Fruit fly (Drosophila melanogaster): Measurements from ENCODE around the gene RpS2.

RpS2 gene

dm6 chr2L:9894871-9895364, 2.4 kb downstream of the RpS2 start, which contains the start of gene Bka:
TSS of gene Bka (plus strand) at chr2L:9895287.
- TF ChIP-seq bab1 (GFP tag; optimal IDR thresholded peaks at IDR 0.05): peak; percentile 83
- peak; percentile 33 for TF ChIP-seq CG1620 (GFP tag; optimal IDR thresholded peaks at IDR 0.05)
- TF ChIP-seq CG11617 (GFP tag; optimal IDR thresholded peaks at IDR 0.05): peak; percentile 87
- TF ChIP-seq CG14711 (tag; optimal IDR thresholded peaks at IDR 0.05): peak; percentile 71
- peak; percentile 38 for TF ChIP-seq CG7045 (GFP tag; optimal IDR thresholded peaks at IDR 0.05)
- peak; percentile 73 for TF ChIP-seq tj (GFP tag; optimal IDR thresholded peaks at IDR 0.05)
- TF ChIP-seq CG12768 (GFP tag; optimal IDR thresholded peaks at IDR 0.05): no peak
- peak; percentile 19 for TF ChIP-seq cic (GFP tag; optimal IDR thresholded peaks at IDR 0.05)
- TF ChIP-seq pad (GFP tag; optimal IDR thresholded peaks at IDR 0.05): peak; percentile 48
- TF ChIP-seq cnc (optimal IDR thresholded peaks at IDR 0.05): no peak
- TF ChIP-seq Mnt (GFP tag; optimal IDR thresholded peaks at IDR 0.05): peak; percentile 100
- TF ChIP-seq toe (GFP tag; optimal IDR thresholded peaks at IDR 0.05): no peak
- peak; percentile 44 for TF ChIP-seq Hr96 (GFP tag; optimal IDR thresholded peaks at IDR 0.05)
- peak; percentile 71 for TF ChIP-seq CG33017 (tag; optimal IDR thresholded peaks at IDR 0.05)
- no peak for TF ChIP-seq Clk (GFP tag; optimal IDR thresholded peaks at IDR 0.05)
- TF ChIP-seq CG7101 (tag; optimal IDR thresholded peaks at IDR 0.05): peak; percentile 81
- TF ChIP-seq Crg-1 (GFP tag; optimal IDR thresholded peaks at IDR 0.05): peak; percentile 69
- no peak for TF ChIP-seq CG5204 (GFP tag; optimal IDR thresholded peaks at IDR 0.05)
- peak; percentile 18 for TF ChIP-seq ovo (GFP tag; optimal IDR thresholded peaks at IDR 0.05)
- no peak for TF ChIP-seq kay (GFP tag; ENCODE audit: borderline replicate concordance)

dm6 chr2L:9894193-9894592, 3.2 kb downstream of the RpS2 start:
- TF ChIP-seq cic (GFP tag; optimal IDR thresholded peaks at IDR 0.05): no peak
- TF ChIP-seq CG5204 (GFP tag; optimal IDR thresholded peaks at IDR 0.05): no peak
- no peak for TF ChIP-seq CG12768 (GFP tag; optimal IDR thresholded peaks at IDR 0.05)
- TF ChIP-seq Clk (GFP tag; optimal IDR thresholded peaks at IDR 0.05): no peak
- TF ChIP-seq cnc (optimal IDR thresholded peaks at IDR 0.05): no peak
- no peak for TF ChIP-seq CG11617 (GFP tag; optimal IDR thresholded peaks at IDR 0.05)
- TF ChIP-seq CG14711 (tag; optimal IDR thresholded peaks at IDR 0.05): no peak
- TF ChIP-seq Hr96 (GFP tag; optimal IDR thresholded peaks at IDR 0.05): no peak

dm6 chr2L:9893183-9893582, 4.2 kb downstream of the RpS2 start, which contains the start of gene mtDNA-helicase:
TSS of gene mtDNA-helicase (minus strand) at chr2L:9893446.
- TF ChIP-seq cic (GFP tag; optimal IDR thresholded peaks at IDR 0.05) (no peak), bab1 (GFP tag; optimal IDR thresholded peaks at IDR 0.05) (peak; percentile 13), cnc (optimal IDR thresholded peaks at IDR 0.05) (no peak), toe (GFP tag; optimal IDR thresholded peaks at IDR 0.05) (no peak), CG12768 (GFP tag; optimal IDR thresholded peaks at IDR 0.05) (no peak), Mnt (GFP tag; optimal IDR thresholded peaks at IDR 0.05) (peak; percentile 80), Clk (GFP tag; optimal IDR thresholded peaks at IDR 0.05) (no peak), Crg-1 (GFP tag; optimal IDR thresholded peaks at IDR 0.05) (peak; percentile 9), Hr96 (GFP tag; optimal IDR thresholded peaks at IDR 0.05) (no peak), CG11617 (GFP tag; optimal IDR thresholded peaks at IDR 0.05) (no peak)

dm6 chr2L:9890576-9890975, 6.8 kb downstream of the RpS2 start, which contains the start of the genes CG34183 and CG4537:
TSS of gene CG34183 (minus strand) at chr2L:9890772.
TSS of gene CG4537 (plus strand) at chr2L:9890885.
- TF ChIP-seq bab1 (GFP tag; optimal IDR thresholded peaks at IDR 0.05): peak; percentile 35
- TF ChIP-seq Hr96 (GFP tag; optimal IDR thresholded peaks at IDR 0.05): no peak
- TF ChIP-seq CG1620 (GFP tag; optimal IDR thresholded peaks at IDR 0.05): peak; percentile 34
- TF ChIP-seq ovo (GFP tag; optimal IDR thresholded peaks at IDR 0.05): no peak
- TF ChIP-seq CG7101 (tag; optimal IDR thresholded peaks at IDR 0.05): peak; percentile 5
- no peak for TF ChIP-seq CG12768 (GFP tag; optimal IDR thresholded peaks at IDR 0.05)
- peak; percentile 49 for TF ChIP-seq Mnt (GFP tag; optimal IDR thresholded peaks at IDR 0.05)
- no peak for TF ChIP-seq pad (GFP tag; optimal IDR thresholded peaks at IDR 0.05)

DNA sequence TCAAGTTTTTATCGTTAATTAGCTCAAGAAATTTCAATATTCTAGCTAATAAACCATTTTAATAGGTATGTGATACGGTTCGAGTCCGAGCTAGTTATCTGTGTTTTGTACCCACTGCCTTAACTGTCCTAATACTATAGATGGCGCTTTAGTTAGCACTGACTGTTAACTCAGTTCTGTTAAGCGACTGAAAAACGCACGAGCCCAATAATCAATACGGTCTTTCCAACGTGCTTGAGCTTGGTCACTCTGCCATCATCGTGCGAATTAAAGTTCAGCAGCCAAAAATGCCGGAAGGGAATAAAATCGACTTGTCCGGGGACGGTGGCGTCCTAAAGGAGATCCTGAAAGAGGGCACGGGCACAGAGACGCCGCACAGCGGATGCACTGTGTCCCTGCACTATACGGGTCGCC, 9.5 kb downstream of the RpS2 start, which contains the start of gene Fkbp59:
Gene Fkbp59 (plus strand): TSS at position 150 of the 414 bp plus-strand sequence.
- peak; percentile 8 for TF ChIP-seq CG1620 (GFP tag; optimal IDR thresholded peaks at IDR 0.05)
- TF ChIP-seq ovo (GFP tag; optimal IDR thresholded peaks at IDR 0.05): peak; percentile 5
- no peak for TF ChIP-seq pad (GFP tag; optimal IDR thresholded peaks at IDR 0.05)
- peak; percentile 23 for TF ChIP-seq bab1 (GFP tag; optimal IDR thresholded peaks at IDR 0.05)
- peak; percentile 10 for TF ChIP-seq CG7101 (tag; optimal IDR thresholded peaks at IDR 0.05)
- TF ChIP-seq cic (GFP tag; optimal IDR thresholded peaks at IDR 0.05): no peak
- TF ChIP-seq CG33017 (tag; optimal IDR thresholded peaks at IDR 0.05): peak; percentile 25
- TF ChIP-seq Mnt (GFP tag; optimal IDR thresholded peaks at IDR 0.05): peak; percentile 80

- TF ChIP-seq Crg-1 (GFP tag; optimal IDR thresholded peaks at IDR 0.05) (no peak), CG12768 (GFP tag; optimal IDR thresholded peaks at IDR 0.05) (no peak), ovo (GFP tag; optimal IDR thresholded peaks at IDR 0.05) (no peak), Clk (GFP tag; optimal IDR thresholded peaks at IDR 0.05) (no peak), toe (GFP tag; optimal IDR thresholded peaks at IDR 0.05) (no peak), CG5204 (GFP tag; optimal IDR thresholded peaks at IDR 0.05) (no peak), CG11617 (GFP tag; optimal IDR thresholded peaks at IDR 0.05) (no peak), cnc (optimal IDR thresholded peaks at IDR 0.05) (no peak), Hr96 (GFP tag; optimal IDR thresholded peaks at IDR 0.05) (no peak), CG7045 (GFP tag; optimal IDR thresholded peaks at IDR 0.05) (no peak), tj (GFP tag; optimal IDR thresholded peaks at IDR 0.05) (no peak)
Observed at dm6 chr2L:9886086-9886485, 11.3 kb downstream of the RpS2 start, which contains the start of gene nAChRalpha6. TSS of gene nAChRalpha6 (minus strand) at chr2L:9886250.
